Worm (Caenorhabditis elegans) whole organism, L1 larva: Measurements from ENCODE around the gene srm-2.

Source experiments
- ama-1 ChIP-seq: fragments of 150-350 bp; optimal IDR thresholded peaks from 2 replicates; lab custom pipeline; 2014
- ces-1 ChIP-seq: fragments of 150-350 bp; optimal IDR thresholded peaks from 2 replicates; lab custom pipeline; 2014; ENCODE audit warnings: missing biosample characterization, missing genetic modification reagents, missing genetic modification characterization
- fkh-10 ChIP-seq: sonication (generic microtip); optimal IDR thresholded peaks from 2 replicates; lab custom pipeline; 2017; ENCODE audit warnings: missing biosample characterization, missing genetic modification reagents, missing genetic modification characterization
- fos-1 ChIP-seq: fragments of 150-350 bp; optimal IDR thresholded peaks from 2 replicates; lab custom pipeline; 2014; ENCODE audit warnings: missing biosample characterization, missing genetic modification characterization
- hpl-2 ChIP-seq: fragments of 150-350 bp; optimal IDR thresholded peaks from 2 replicates; lab custom pipeline; 2014; ENCODE audit warnings: missing biosample characterization, missing genetic modification reagents, missing genetic modification characterization
- jun-1 ChIP-seq: fragments of 150-350 bp; optimal IDR thresholded peaks from 2 replicates; lab custom pipeline; 2014; ENCODE audit warnings: missing biosample characterization, missing genetic modification reagents, missing genetic modification characterization
- swsn-7 ChIP-seq: sonication (generic microtip); optimal IDR thresholded peaks from 2 replicates; lab custom pipeline; 2016; ENCODE audit warnings: missing genetic modification characterization, missing compliant biosample characterization

- TF ChIP-seq fkh-10 (no peak), jun-1 (tag; lab: Kevin White, UChicago) (no peak), fos-1 (tag; lab: Kevin White, UChicago) (no peak), ces-1 (GFP tag; lab: Kevin White, UChicago) (no peak), ama-1 (lab: Kevin White, UChicago) (no peak), hpl-2 (GFP tag; lab: Kevin White, UChicago) (no peak), swsn-7 (tag; lab: Kevin White, UChicago) (no peak)
Observed at ce11 chrIV:4986246-4986645, 22.2 kb upstream of the srm-2 start, which contains the start of gene clec-177.
